Worm (Caenorhabditis elegans) whole organism, mixed stage, embryonic: ENCODE results near the gene lgc-31.

Experiments used
- drap-1 ChIP-seq: fragments of 200-800 bp; sonication (Bioruptor generic); optimal IDR thresholded peaks from 3 replicates; lab custom pipeline; 2018; ENCODE audit warnings: mild to moderate bottlenecking, missing genetic modification characterization, missing compliant biosample characterization
- lsy-2 ChIP-seq: fragments of 150-350 bp; optimal IDR thresholded peaks from 2 replicates; lab custom pipeline; 2014; ENCODE audit warnings: missing biosample characterization, missing genetic modification characterization
- sptf-1 ChIP-seq: sonication (generic microtip); optimal IDR thresholded peaks from 2 replicates; lab custom pipeline; 2017; ENCODE audit warnings: mild to moderate bottlenecking, missing genetic modification characterization, moderate library complexity, missing compliant biosample characterization
- unc-62 ChIP-seq: fragments of 150-350 bp; optimal IDR thresholded peaks from 2 replicates; lab custom pipeline; 2014; ENCODE audit warnings: missing biosample characterization, missing genetic modification reagents, missing genetic modification characterization

- TF ChIP-seq sptf-1 (tag; lab: Kevin White, UChicago) = no peak
- no peak for TF ChIP-seq unc-62
- TF ChIP-seq drap-1 (GFP tag; lab: Kevin White, UChicago) = no peak
- TF ChIP-seq lsy-2 (tag; lab: Kevin White, UChicago) = no peak
Observed at ce11 chrV:15479107-15479506, 42.7 kb downstream of the lgc-31 start.
